Fruit fly (Drosophila melanogaster): Measurements from ENCODE around the gene CG33223.

DNA sequence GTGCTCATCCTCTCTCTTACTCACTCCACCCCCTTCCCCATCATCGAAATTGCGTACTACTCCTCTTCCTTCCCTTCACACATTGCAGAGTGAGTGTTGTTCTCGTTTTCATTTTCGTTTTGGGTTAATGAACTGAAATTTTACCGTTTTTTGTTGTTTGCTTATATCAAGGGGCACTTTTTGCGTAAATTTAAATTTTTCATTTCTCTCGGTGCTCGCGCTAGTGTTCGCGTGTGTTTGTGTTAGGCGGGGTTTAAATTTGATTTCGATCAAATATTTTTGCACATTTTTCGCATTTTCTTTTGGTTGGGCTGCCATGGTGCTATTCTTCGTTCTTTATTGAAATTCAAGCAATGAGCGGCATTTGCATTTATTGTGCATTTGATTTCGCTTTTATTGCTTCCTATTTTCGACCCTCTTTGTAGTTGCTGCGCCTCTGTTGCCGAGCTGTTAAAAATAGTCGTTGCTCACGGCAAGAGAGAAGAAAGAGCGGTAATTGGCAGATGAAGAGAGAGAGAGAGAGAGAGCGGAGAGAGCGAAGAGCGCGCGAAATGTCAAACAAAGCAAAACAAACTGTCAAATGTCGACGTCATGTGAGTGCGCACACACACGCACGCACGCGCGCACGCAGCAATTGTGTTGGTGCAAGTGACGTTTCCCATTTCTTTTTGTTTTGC is 62.8 kb downstream of the CG33223 start:
- TF ChIP-seq EcR (GFP tag; optimal IDR thresholded peaks at IDR 0.05), result peak; percentile 23 to 52
- no peak for TF ChIP-seq psq (optimal IDR thresholded peaks at IDR 0.05)
- peak; percentile 63 for TF ChIP-seq pan (optimal IDR thresholded peaks at IDR 0.05)
- TF ChIP-seq Dll (optimal IDR thresholded peaks at IDR 0.05), result no peak
- no peak for TF ChIP-seq CG8478 (optimal IDR thresholded peaks at IDR 0.05)
- TF ChIP-seq usp (GFP tag; optimal IDR thresholded peaks at IDR 0.05), result no peak
